Worm (Caenorhabditis elegans): ENCODE results near the gene prp-40.

prp-40 gene

DNA sequence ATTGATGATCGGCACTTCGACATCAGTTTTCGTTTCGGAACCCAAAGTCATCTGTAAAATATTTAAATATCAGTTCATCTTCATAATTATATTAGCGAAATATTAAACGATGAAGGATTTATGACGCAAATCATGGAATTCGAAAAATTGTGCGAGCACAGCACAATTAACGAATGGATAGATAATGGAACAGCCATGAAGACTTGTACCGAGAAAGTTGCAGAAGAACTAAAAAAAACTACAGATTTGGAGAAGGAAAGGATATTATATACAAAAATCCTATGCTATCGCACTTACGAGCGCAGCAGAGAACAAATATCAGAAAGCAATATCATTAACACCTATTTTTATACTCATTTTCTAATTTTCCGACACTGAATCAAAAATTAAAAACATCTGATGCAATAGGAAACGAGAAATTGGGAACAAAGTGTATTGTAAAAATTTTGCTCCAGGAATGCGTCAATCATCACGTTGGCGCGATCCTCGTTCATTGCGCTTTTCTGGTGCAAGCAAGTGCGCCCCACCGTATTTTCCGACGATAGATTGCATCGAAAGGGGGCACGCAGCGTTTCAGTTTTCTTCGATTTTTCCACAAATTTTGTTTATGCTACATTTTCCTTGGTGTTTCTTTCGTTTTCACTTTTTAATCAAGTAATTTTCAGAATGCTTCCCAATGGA, at the start of gene prp-40, which contains the start of gene clu-1 (continued):
- TF ChIP-seq pha-4 (GFP tag; IDR thresholded peaks at IDR 0.05) = peak; percentile 25; the same call in 1 of the 2 replicates
- TF ChIP-seq pha-4 (tag; optimal IDR thresholded peaks at IDR 0.05) = peak; percentile 78
- no peak for TF ChIP-seq madf-5 (GFP tag; IDR thresholded peaks at IDR 0.05)
- TF ChIP-seq lin-29 (GFP tag; IDR thresholded peaks at IDR 0.05) = 0 out of 2 replicates have a peak, but pooled peaks have one; percentile 12
- peak; percentile 43; the same call in 1 of the 2 replicates for TF ChIP-seq vab-7 (GFP tag; IDR thresholded peaks at IDR 0.05)
- no peak for TF ChIP-seq R02D3.7 (tag; optimal IDR thresholded peaks at IDR 0.05)
- TF ChIP-seq dve-1 (tag; optimal IDR thresholded peaks at IDR 0.05; ENCODE audit: insufficient read depth) = peak; percentile 90
- no peak for TF ChIP-seq nhr-76 (tag; optimal IDR thresholded peaks at IDR 0.05)
- TF ChIP-seq egl-27 (tag; optimal IDR thresholded peaks at IDR 0.05) = no peak
- TF ChIP-seq dmd-9 (GFP tag; IDR thresholded peaks at IDR 0.05) = no peak
- peak in 1 of 2 experiments; percentile 23 for TF ChIP-seq ZK546.5 (tag; optimal IDR thresholded peaks at IDR 0.05)
- TF ChIP-seq ztf-7 (tag; optimal IDR thresholded peaks at IDR 0.05) = peak; percentile 86
- TF ChIP-seq dpl-1 (GFP tag; optimal IDR thresholded peaks at IDR 0.05) = peak; percentile 83
- peak; percentile 17 for TF ChIP-seq zip-2 (tag; optimal IDR thresholded peaks at IDR 0.05)
- peak; percentile 20 for TF ChIP-seq lin-15B (tag; optimal IDR thresholded peaks at IDR 0.05)
- TF ChIP-seq Y75B8A.6 (GFP tag; IDR thresholded peaks at IDR 0.05) = no peak
- TF ChIP-seq snpc-1.2 (GFP tag; IDR thresholded peaks at IDR 0.05) = 0 out of 2 replicates have a peak, but pooled peaks have one; percentile 14
- TF ChIP-seq F37D6.2 (tag; optimal IDR thresholded peaks at IDR 0.05) = peak; percentile 51
- TF ChIP-seq nhr-237 (tag; optimal IDR thresholded peaks at IDR 0.05) = no peak
- no peak for TF ChIP-seq T20F7.1 (GFP tag; optimal IDR thresholded peaks at IDR 0.05)
- TF ChIP-seq attf-4 (tag; optimal IDR thresholded peaks at IDR 0.05) = no peak
- peak in 1 of 2 experiments; percentile 37 for TF ChIP-seq mdl-1 (tag; optimal IDR thresholded peaks at IDR 0.05)
- TF ChIP-seq unc-39 (tag; optimal IDR thresholded peaks at IDR 0.05) = no peak
- peak; percentile 93 for TF ChIP-seq mes-2 (tag; optimal IDR thresholded peaks at IDR 0.05; ENCODE audit: poor library complexity, severe bottlenecking)
- TF ChIP-seq nhr-25 (tag; optimal IDR thresholded peaks at IDR 0.05; ENCODE audit: borderline replicate concordance, insufficient read depth) = peak; percentile 49
- no peak for TF ChIP-seq mdt-29 (GFP tag; IDR thresholded peaks at IDR 0.05)
- peak; percentile 49 to 69 for TF ChIP-seq hif-1 (tag; optimal IDR thresholded peaks at IDR 0.05)
- 0 out of 2 replicates have a peak, but pooled peaks have one; percentile 41 for TF ChIP-seq ceh-44 (GFP tag; IDR thresholded peaks at IDR 0.05)
- no peak for TF ChIP-seq ceh-62 (tag; optimal IDR thresholded peaks at IDR 0.05)
- peak in 1 of 2 experiments; percentile 99 for TF ChIP-seq unc-62 (GFP tag; optimal IDR thresholded peaks at IDR 0.05 in 1 of 2)
- TF ChIP-seq unc-62 (tag; optimal IDR thresholded peaks at IDR 0.05) = no peak
- TF ChIP-seq hmg-1.1 (GFP tag; IDR thresholded peaks at IDR 0.05) = peak; percentile 80
- no peak for TF ChIP-seq zip-11 (GFP tag; IDR thresholded peaks at IDR 0.05)
- TF ChIP-seq lin-1 (GFP tag; IDR thresholded peaks at IDR 0.05) = no peak
- TF ChIP-seq hlh-11 (tag; optimal IDR thresholded peaks at IDR 0.05) = peak; percentile 87
- TF ChIP-seq nhr-41 (GFP tag; IDR thresholded peaks at IDR 0.05) = no peak
- no peak for TF ChIP-seq php-3 (GFP tag; IDR thresholded peaks at IDR 0.05)
- TF ChIP-seq daf-8 (GFP tag; IDR thresholded peaks at IDR 0.05) = no peak
- no peak for TF ChIP-seq set-16 (GFP tag; IDR thresholded peaks at IDR 0.05)
- TF ChIP-seq nhr-111 (GFP tag; optimal IDR thresholded peaks at IDR 0.05) = no peak
- peak; percentile 24 for TF ChIP-seq F49E8.2 (tag; optimal IDR thresholded peaks at IDR 0.05; ENCODE audit: borderline replicate concordance)
- peak; percentile 76 for TF ChIP-seq hlh-30 (tag; optimal IDR thresholded peaks at IDR 0.05; ENCODE audit: insufficient read depth)
- no peak for TF ChIP-seq aly-2 (tag; optimal IDR thresholded peaks at IDR 0.05)
- peak; percentile 23 for TF ChIP-seq snpc-4 (tag; optimal IDR thresholded peaks at IDR 0.05)
- TF ChIP-seq T26A8.4 (GFP tag; IDR thresholded peaks at IDR 0.05) = peak; percentile 67
- TF ChIP-seq nhr-6 (tag; optimal IDR thresholded peaks at IDR 0.05) = peak; percentile 91
- TF ChIP-seq unc-130 (GFP tag; optimal IDR thresholded peaks at IDR 0.05) = peak; percentile 44
- TF ChIP-seq F44E2.7 (GFP tag; IDR thresholded peaks at IDR 0.05) = no peak
- TF ChIP-seq rbr-2 (tag; optimal IDR thresholded peaks at IDR 0.05) = peak; percentile 91
- peak; percentile 70 to 94 for TF ChIP-seq lsy-2 (tag; optimal IDR thresholded peaks at IDR 0.05)
